Worm (Caenorhabditis elegans) whole organism, L4/young adult: ENCODE results near the gene Y71H2AM.1.

ENCODE experiments used
- W03F9.2 ChIP-seq: fragments of 150-350 bp; optimal IDR thresholded peaks from 2 replicates; lab custom pipeline; 2014; ENCODE audit warnings: missing biosample characterization, missing genetic modification characterization
- dao-5 ChIP-seq: sonication (generic microtip); optimal IDR thresholded peaks from 2 replicates; lab custom pipeline; 2016; ENCODE audit warnings: missing genotype, missing genetic modification characterization, moderate library complexity, missing compliant biosample characterization
- him-1 ChIP-seq: sonication (generic microtip); optimal IDR thresholded peaks from 2 replicates; lab custom pipeline; 2016; ENCODE audit warnings: missing genotype, missing genetic modification reagents, missing genetic modification characterization, missing compliant biosample characterization

DNA sequence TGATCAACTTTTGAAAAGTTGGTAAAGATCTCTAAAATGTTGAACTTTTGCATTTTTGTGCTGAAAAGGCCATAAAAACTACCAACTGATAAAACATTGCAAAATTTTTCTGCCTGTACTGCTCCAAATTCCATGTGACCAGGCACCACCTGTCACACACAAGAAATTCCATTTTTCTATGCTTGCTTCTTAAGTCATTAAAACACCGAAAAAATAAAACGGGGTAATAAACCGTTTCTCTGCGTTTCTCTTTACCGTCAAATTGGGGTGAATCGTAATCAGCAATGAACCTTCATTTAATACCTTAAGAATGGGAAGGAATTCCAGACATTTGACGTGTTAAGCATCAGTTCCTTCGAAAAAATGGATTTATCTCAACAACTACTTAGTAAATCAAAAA is 43.4 kb downstream of the Y71H2AM.1 start:
- TF ChIP-seq dao-5 (no peak), him-1 (tag; lab: Kevin White, UChicago) (no peak), W03F9.2 (no peak)
